Worm (Caenorhabditis elegans): ENCODE measurements around the gene ztf-9.

ztf-9 gene

ce11 chrV:9706592-9706991, 14.6 kb upstream of the ztf-9 start:
- no peak for TF ChIP-seq ztf-23 (GFP tag; IDR thresholded peaks at IDR 0.05)
- TF ChIP-seq cog-1 (tag; optimal IDR thresholded peaks at IDR 0.05) = no peak
- no peak for TF ChIP-seq T22C8.4 (GFP tag; IDR thresholded peaks at IDR 0.05)
- no peak for TF ChIP-seq ztf-29 (GFP tag; IDR thresholded peaks at IDR 0.05)
- TF ChIP-seq ref-1 (GFP tag; conservative IDR thresholded peaks at IDR 0.05) = no peak
- no peak for TF ChIP-seq tab-1 (GFP tag; IDR thresholded peaks at IDR 0.05)
- no peak for TF ChIP-seq med-1 (GFP tag; optimal IDR thresholded peaks at IDR 0.05; ENCODE audit: insufficient read depth)
- TF ChIP-seq flt-1 (GFP tag; IDR thresholded peaks at IDR 0.05) = no peak
- TF ChIP-seq klf-2 (GFP tag; conservative IDR thresholded peaks at IDR 0.05) = no peak

- TF ChIP-seq T22C8.4 (GFP tag; IDR thresholded peaks at IDR 0.05) = peak; percentile 41; the same call in 1 of the 2 replicates
- TF ChIP-seq cog-1 (tag; optimal IDR thresholded peaks at IDR 0.05) = peak; percentile 8
- no peak for TF ChIP-seq ztf-23 (GFP tag; IDR thresholded peaks at IDR 0.05)
These were observed 12.4 kb upstream of the ztf-9 start for ce11 chrV:9704399-9704798.

ce11 chrV:9703549-9703948, 11.6 kb upstream of the ztf-9 start:
- TF ChIP-seq flt-1 (GFP tag; IDR thresholded peaks at IDR 0.05) (no peak), T22C8.4 (GFP tag; IDR thresholded peaks at IDR 0.05) (no peak), ztf-23 (GFP tag; IDR thresholded peaks at IDR 0.05) (no peak), med-1 (GFP tag; optimal IDR thresholded peaks at IDR 0.05; ENCODE audit: insufficient read depth) (no peak), ref-1 (GFP tag; conservative IDR thresholded peaks at IDR 0.05) (no peak), tab-1 (GFP tag; IDR thresholded peaks at IDR 0.05) (no peak), klf-2 (GFP tag; conservative IDR thresholded peaks at IDR 0.05) (no peak), cog-1 (tag; optimal IDR thresholded peaks at IDR 0.05) (no peak), ztf-29 (GFP tag; IDR thresholded peaks at IDR 0.05) (no peak)

- TF ChIP-seq flt-1 (GFP tag; IDR thresholded peaks at IDR 0.05) (no peak), ztf-23 (GFP tag; IDR thresholded peaks at IDR 0.05) (no peak), T22C8.4 (GFP tag; IDR thresholded peaks at IDR 0.05) (no peak), klf-2 (GFP tag; conservative IDR thresholded peaks at IDR 0.05) (no peak)
These were observed 10.8 kb upstream of the ztf-9 start, which contains the start of gene xbx-6 for ce11 chrV:9702755-9703154. TSS of gene xbx-6 (plus strand) at chrV:9703055.

DNA sequence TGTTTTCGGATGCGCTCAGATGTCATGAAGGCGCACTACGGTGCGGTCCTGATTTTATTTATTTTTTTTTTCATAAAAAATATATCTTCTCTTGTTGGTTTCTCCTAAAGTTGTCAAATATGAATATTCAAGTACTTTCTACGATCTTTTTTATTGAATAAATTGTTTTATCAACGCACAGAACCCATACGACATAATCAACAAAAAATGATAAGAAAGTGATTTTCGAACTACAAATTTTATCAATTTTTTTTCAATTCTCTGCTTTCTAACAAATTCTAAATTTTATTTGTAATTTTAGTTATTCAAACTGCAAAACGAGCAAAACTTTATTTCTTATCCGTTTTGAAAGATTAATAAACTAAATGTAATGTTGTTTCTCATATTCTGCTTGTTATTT, 9.9 kb upstream of the ztf-9 start:
- TF ChIP-seq ztf-23 (GFP tag; IDR thresholded peaks at IDR 0.05) (no peak), ref-1 (GFP tag; conservative IDR thresholded peaks at IDR 0.05) (no peak), tab-1 (GFP tag; IDR thresholded peaks at IDR 0.05) (no peak), ztf-29 (GFP tag; IDR thresholded peaks at IDR 0.05) (no peak), med-1 (GFP tag; optimal IDR thresholded peaks at IDR 0.05; ENCODE audit: insufficient read depth) (no peak)

DNA sequence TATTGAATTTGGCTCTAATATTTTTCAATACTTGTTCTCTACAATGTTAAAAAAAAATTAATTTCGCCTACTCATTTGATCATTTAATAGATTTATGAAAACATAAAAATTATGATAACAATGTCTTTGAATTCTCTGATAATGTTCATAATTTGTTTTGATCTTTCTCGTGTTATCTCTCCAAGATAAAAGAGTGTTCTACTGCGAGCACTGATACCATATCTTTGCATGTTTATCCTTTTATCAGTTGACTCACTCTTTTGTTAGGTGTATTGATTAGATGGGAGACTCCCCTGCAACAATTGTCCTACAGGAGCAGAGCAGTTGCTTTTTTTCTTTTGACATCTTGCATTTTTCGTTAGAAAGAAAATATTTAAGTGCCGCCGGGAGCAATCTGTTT, 7.3 kb upstream of the ztf-9 start:
- TF ChIP-seq med-1 (GFP tag; optimal IDR thresholded peaks at IDR 0.05; ENCODE audit: insufficient read depth) = no peak
- TF ChIP-seq flt-1 (GFP tag; IDR thresholded peaks at IDR 0.05) = no peak
- TF ChIP-seq T22C8.4 (GFP tag; IDR thresholded peaks at IDR 0.05) = no peak
- no peak for TF ChIP-seq ref-1 (GFP tag; conservative IDR thresholded peaks at IDR 0.05)
- no peak for TF ChIP-seq cog-1 (tag; optimal IDR thresholded peaks at IDR 0.05)
- no peak for TF ChIP-seq tab-1 (GFP tag; IDR thresholded peaks at IDR 0.05)
- TF ChIP-seq ztf-29 (GFP tag; IDR thresholded peaks at IDR 0.05) = no peak
- no peak for TF ChIP-seq ztf-23 (GFP tag; IDR thresholded peaks at IDR 0.05)
- no peak for TF ChIP-seq klf-2 (GFP tag; conservative IDR thresholded peaks at IDR 0.05)

DNA sequence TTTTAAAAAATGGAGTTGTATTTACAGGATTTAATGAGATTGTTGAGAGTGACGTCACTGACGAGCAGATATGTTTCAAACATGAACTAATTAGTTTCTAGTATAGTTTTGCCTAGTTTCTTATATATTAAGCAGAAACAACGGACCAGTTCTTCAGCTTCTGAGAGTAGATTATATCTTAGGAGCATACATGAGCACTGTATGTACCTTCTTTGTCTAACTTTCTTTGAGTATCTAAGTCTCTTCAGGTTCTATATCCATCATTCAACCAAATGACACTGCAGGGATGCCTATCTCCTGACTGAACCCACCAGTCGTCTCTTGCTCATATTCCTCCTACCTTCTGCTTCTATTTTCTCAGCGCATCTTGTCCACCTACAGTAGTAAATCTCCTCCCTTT, 4.8 kb upstream of the ztf-9 start, which contains the start of gene her-1:
TSS of gene her-1 (plus strand) at position 301 of the 400 bp plus-strand sequence.
- no peak for TF ChIP-seq ztf-29 (GFP tag; IDR thresholded peaks at IDR 0.05)

DNA sequence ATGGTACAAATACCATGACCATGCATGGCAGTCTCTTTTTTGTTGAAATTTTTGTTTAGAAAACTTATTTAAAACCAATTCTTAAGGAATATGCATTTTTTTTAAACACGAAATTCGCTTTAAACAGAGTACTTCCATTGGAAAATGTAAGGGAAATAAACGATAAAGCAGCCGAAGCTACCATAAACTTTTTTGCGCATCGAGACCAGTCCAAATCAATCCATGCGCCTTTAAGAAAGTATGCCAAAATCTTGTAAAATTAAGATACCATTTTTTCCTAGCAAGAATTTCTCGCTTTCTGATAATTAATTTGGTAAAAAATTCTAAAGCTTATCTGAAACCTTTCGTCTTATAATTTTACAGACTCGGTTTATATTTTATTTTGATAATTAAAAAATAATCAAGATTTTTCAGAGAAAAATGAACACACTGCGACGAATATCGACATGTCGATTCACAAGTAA, 722 bp upstream of the ztf-9 start, which contains the start of gene ZK287.7:
TSS of gene ZK287.7 (plus strand) at position 414 of the 464 bp plus-strand sequence.
- TF ChIP-seq klf-2 (GFP tag; conservative IDR thresholded peaks at IDR 0.05) (no peak), ztf-29 (GFP tag; IDR thresholded peaks at IDR 0.05) (no peak), ztf-23 (GFP tag; IDR thresholded peaks at IDR 0.05) (no peak), cog-1 (tag; optimal IDR thresholded peaks at IDR 0.05) (no peak), ref-1 (GFP tag; conservative IDR thresholded peaks at IDR 0.05) (no peak), tab-1 (GFP tag; IDR thresholded peaks at IDR 0.05) (no peak), flt-1 (GFP tag; IDR thresholded peaks at IDR 0.05) (no peak), med-1 (GFP tag; optimal IDR thresholded peaks at IDR 0.05; ENCODE audit: insufficient read depth) (no peak)

DNA sequence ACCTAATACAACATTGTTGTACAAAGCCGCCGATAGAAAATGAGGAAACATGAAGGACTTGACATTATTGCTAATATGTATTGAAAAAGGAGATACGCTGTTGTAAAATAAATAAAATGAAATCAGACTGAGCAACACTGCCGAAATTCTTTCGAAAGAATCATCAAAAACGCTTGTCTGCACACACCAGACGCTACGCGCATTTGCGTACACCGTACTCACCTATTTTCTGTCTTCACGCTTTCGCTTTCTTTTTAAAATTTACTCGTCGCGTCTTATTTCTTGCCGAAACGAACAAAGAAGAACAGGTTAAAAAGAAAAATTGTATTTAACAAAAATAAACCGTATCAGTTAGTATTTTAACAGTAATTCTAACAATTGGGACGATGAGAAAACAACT, 1.2 kb downstream of the ztf-9 start:
- TF ChIP-seq med-1 (GFP tag; optimal IDR thresholded peaks at IDR 0.05; ENCODE audit: insufficient read depth) (no peak), ztf-23 (GFP tag; IDR thresholded peaks at IDR 0.05) (0 out of 2 replicates have a peak, but pooled peaks have one; percentile 31), cog-1 (tag; optimal IDR thresholded peaks at IDR 0.05) (no peak)

DNA sequence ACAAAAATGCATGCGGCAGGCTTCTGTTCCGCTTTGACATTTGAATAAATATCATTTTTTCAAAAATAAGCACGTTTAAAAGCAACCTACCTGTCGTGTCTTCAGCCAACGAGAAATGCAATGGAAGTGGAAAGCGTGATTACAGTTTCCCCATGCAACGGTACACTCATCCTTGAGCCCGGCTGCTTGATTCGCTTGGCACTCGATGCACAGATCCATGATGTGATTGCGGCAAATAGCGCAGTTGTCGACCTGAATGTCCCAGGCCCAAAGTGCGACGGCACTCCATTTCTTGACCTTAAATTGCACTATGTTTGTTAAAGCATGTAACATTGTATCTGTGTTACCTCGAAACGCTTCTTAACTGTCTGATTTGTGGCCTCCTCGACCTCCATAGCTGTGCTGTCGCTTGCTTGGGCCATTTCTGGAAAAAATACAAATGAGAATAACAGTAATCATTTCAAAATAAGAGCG, 1.8 kb downstream of the ztf-9 start, which contains the start of gene rbx-1:
TSS of gene rbx-1 (minus strand) at position 424 of the 474 bp plus-strand sequence.
- TF ChIP-seq klf-2 (GFP tag; conservative IDR thresholded peaks at IDR 0.05) (no peak), ztf-29 (GFP tag; IDR thresholded peaks at IDR 0.05) (no peak), tab-1 (GFP tag; IDR thresholded peaks at IDR 0.05) (no peak), ztf-23 (GFP tag; IDR thresholded peaks at IDR 0.05) (no peak), T22C8.4 (GFP tag; IDR thresholded peaks at IDR 0.05) (no peak), med-1 (GFP tag; optimal IDR thresholded peaks at IDR 0.05; ENCODE audit: insufficient read depth) (no peak), cog-1 (tag; optimal IDR thresholded peaks at IDR 0.05) (no peak), flt-1 (GFP tag; IDR thresholded peaks at IDR 0.05) (no peak), ref-1 (GFP tag; conservative IDR thresholded peaks at IDR 0.05) (no peak)

- TF ChIP-seq flt-1 (GFP tag; IDR thresholded peaks at IDR 0.05) = no peak
- TF ChIP-seq klf-2 (GFP tag; conservative IDR thresholded peaks at IDR 0.05) = no peak
- TF ChIP-seq T22C8.4 (GFP tag; IDR thresholded peaks at IDR 0.05) = no peak
- TF ChIP-seq ref-1 (GFP tag; conservative IDR thresholded peaks at IDR 0.05) = no peak
- TF ChIP-seq tab-1 (GFP tag; IDR thresholded peaks at IDR 0.05) = no peak
- no peak for TF ChIP-seq med-1 (GFP tag; optimal IDR thresholded peaks at IDR 0.05; ENCODE audit: insufficient read depth)
- TF ChIP-seq ztf-23 (GFP tag; IDR thresholded peaks at IDR 0.05) = no peak
- TF ChIP-seq cog-1 (tag; optimal IDR thresholded peaks at IDR 0.05) = no peak
- no peak for TF ChIP-seq ztf-29 (GFP tag; IDR thresholded peaks at IDR 0.05)
These were observed 2.6 kb downstream of the ztf-9 start for ce11 chrV:9689364-9689763.

All from whole organism, midembryonic.